Fruit fly (Drosophila melanogaster) whole organism, embryonic: Measurements from ENCODE around the gene CG12728.
A peak's percentile ranks its signal among the peaks of the same experiment; 100 is the strongest.

Experiments used
- Asciz ChIP-seq: fragments of 200-800 bp; sonication (Bioruptor generic); optimal IDR thresholded peaks from 2 replicates; lab custom pipeline; 2017; ENCODE audit warnings: missing biosample characterization, mild to moderate bottlenecking, missing genetic modification characterization, missing genetic modification reagents
- C15 ChIP-seq: fragments of 200-800 bp; sonication (Bioruptor generic); IDR thresholded peaks from 3 replicates; pipeline ENCODE4 v1.3.6; 2022; ENCODE audit warnings: missing biosample characterization, missing genetic modification characterization
- CG10431 ChIP-seq: fragments of 200-800 bp; sonication (Bioruptor generic); optimal IDR thresholded peaks from 3 replicates; lab custom pipeline; 2018; ENCODE audit warnings: missing biosample characterization, mild to moderate bottlenecking, missing genetic modification characterization
- CG11093 ChIP-seq: fragments of 200-800 bp; sonication (Bioruptor generic); IDR thresholded peaks from 3 replicates; pipeline ENCODE4 v1.3.6; 2022; ENCODE audit warnings: missing biosample characterization, missing genetic modification characterization
- CG12744 ChIP-seq: fragments of 200-800 bp; sonication (Bioruptor generic); optimal IDR thresholded peaks from 2 replicates; lab custom pipeline; 2016; ENCODE audit warnings: missing biosample characterization, missing genetic modification characterization
- CG15011 ChIP-seq: fragments of 200-800 bp; sonication (Bioruptor generic); optimal IDR thresholded peaks from 3 replicates; lab custom pipeline; 2018; ENCODE audit warnings: missing biosample characterization, mild to moderate bottlenecking, missing genetic modification characterization
- CG15696 ChIP-seq: fragments of 200-800 bp; sonication (Bioruptor generic); optimal IDR thresholded peaks from 2 replicates; lab custom pipeline; 2019; ENCODE audit warnings: missing biosample characterization, mild to moderate bottlenecking, missing genetic modification characterization, moderate library complexity
- CG17328 ChIP-seq: fragments of 200-800 bp; sonication (Bioruptor generic); IDR thresholded peaks from 2 replicates; pipeline ENCODE4 v1.3.6; 2022; ENCODE audit warnings: missing biosample characterization, missing genetic modification characterization
- CG18599 ChIP-seq: fragments of 200-800 bp; sonication (Bioruptor generic); optimal IDR thresholded peaks from 3 replicates; lab custom pipeline; 2017; ENCODE audit warnings: missing biosample characterization, missing genetic modification characterization, mild to moderate bottlenecking, moderate library complexity, missing genetic modification reagents
- CG18619 ChIP-seq: fragments of 200-800 bp; sonication (Bioruptor generic); optimal IDR thresholded peaks from 3 replicates; lab custom pipeline; 2017; ENCODE audit warnings: missing biosample characterization, mild to moderate bottlenecking, missing genetic modification characterization
- CG2120 ChIP-seq: fragments of 200-800 bp; sonication (Bioruptor generic); optimal IDR thresholded peaks from 3 replicates; lab custom pipeline; 2016; ENCODE audit warnings: missing biosample characterization, missing genetic modification characterization
- CG3065 ChIP-seq: fragments of 200-800 bp; sonication (Bioruptor generic); optimal IDR thresholded peaks from 2 replicates; lab custom pipeline; 2016; ENCODE audit warnings: missing biosample characterization, missing genetic modification characterization
- CG5180 ChIP-seq: fragments of 200-800 bp; sonication (Bioruptor generic); optimal IDR thresholded peaks from 3 replicates; lab custom pipeline; 2017; ENCODE audit warnings: missing biosample characterization, missing genetic modification characterization, mild to moderate bottlenecking, moderate library complexity, missing genetic modification reagents
- CG8359 ChIP-seq: fragments of 200-800 bp; sonication (Bioruptor generic); optimal IDR thresholded peaks from 2 replicates; lab custom pipeline; 2017; ENCODE audit warnings: missing biosample characterization, mild to moderate bottlenecking, missing genetic modification characterization, borderline replicate concordance
- CG8388 ChIP-seq: fragments of 200-800 bp; sonication (Bioruptor generic); optimal IDR thresholded peaks from 2 replicates; lab custom pipeline; 2019; ENCODE audit warnings: missing biosample characterization, mild to moderate bottlenecking, missing genetic modification characterization, moderate library complexity
- CG9876 ChIP-seq: fragments of 200-800 bp; sonication (Bioruptor generic); optimal IDR thresholded peaks from 2 replicates; lab custom pipeline; 2016; ENCODE audit warnings: missing biosample characterization, missing genetic modification characterization
- CoRest ChIP-seq: fragments of 200-800 bp; sonication (Bioruptor generic); optimal IDR thresholded peaks from 3 replicates; lab custom pipeline; 2018; ENCODE audit warnings: missing biosample characterization, mild to moderate bottlenecking, missing genetic modification characterization, moderate library complexity
- CrebB ChIP-seq: fragments of 200-800 bp; sonication (Bioruptor generic); optimal IDR thresholded peaks from 3 replicates; lab custom pipeline; 2018; ENCODE audit warnings: missing biosample characterization, mild to moderate bottlenecking, missing genetic modification characterization
- Dip2 ChIP-seq: fragments of 200-800 bp; sonication (Bioruptor generic); IDR thresholded peaks from 2 replicates; pipeline ENCODE4 v1.3.6; 2022; ENCODE audit warnings: missing biosample characterization, missing genetic modification characterization
- Dll ChIP-seq: fragments of 200-800 bp; sonication (Bioruptor generic); IDR thresholded peaks from 4 replicates; pipeline ENCODE4 v1.3.6; 2022; ENCODE audit warnings: missing biosample characterization, missing genetic modification characterization; ENCODE audit not compliant: partially characterized antibody
- Dp ChIP-seq: fragments of 200-800 bp; sonication (Bioruptor generic); optimal IDR thresholded peaks from 2 replicates; lab custom pipeline; 2018; ENCODE audit warnings: missing biosample characterization, mild to moderate bottlenecking, missing genetic modification characterization, moderate library complexity
- HmgD ChIP-seq: fragments of 200-800 bp; sonication (Bioruptor generic); optimal IDR thresholded peaks from 3 replicates; lab custom pipeline; 2016; ENCODE audit warnings: missing biosample characterization, missing genetic modification characterization
- Meics ChIP-seq: fragments of 200-800 bp; sonication (Bioruptor generic); optimal IDR thresholded peaks from 2 replicates; lab custom pipeline; 2017; ENCODE audit warnings: missing biosample characterization, mild to moderate bottlenecking, missing genetic modification characterization
- Myb ChIP-seq: fragments of 200-800 bp; sonication (Bioruptor generic); optimal IDR thresholded peaks from 2 replicates; lab custom pipeline; 2016; ENCODE audit warnings: missing biosample characterization, missing genetic modification characterization
- Pdp1 ChIP-seq, 2 experiments: fragments of 200-800 bp; sonication (Bioruptor generic); optimal IDR thresholded peaks; 3 replicates each; lab custom pipeline; 2016; ENCODE audit warnings: missing biosample characterization in 2 of 2, missing genetic modification characterization in 2 of 2, mild to moderate bottlenecking in 1 of 2, moderate library complexity in 1 of 2
- Poxn ChIP-seq: fragments of 200-800 bp; sonication (Bioruptor generic); IDR thresholded peaks from 2 replicates; pipeline ENCODE4 v1.3.6; 2022; ENCODE audit warnings: missing biosample characterization, missing genetic modification characterization
- Sox102F ChIP-seq: fragments of 200-800 bp; sonication (Bioruptor generic); optimal IDR thresholded peaks from 2 replicates; lab custom pipeline; 2018; ENCODE audit warnings: missing biosample characterization, mild to moderate bottlenecking, missing genetic modification characterization, moderate library complexity
- Trl ChIP-seq, 3 experiments: fragments of >200 bp in 2 of 3; fragments of 200-800 bp in 1 of 3; sonication (Bioruptor generic) in 1 of 3; optimal IDR thresholded peaks; 2 replicates in 1 of 3; 3 replicates in 2 of 3; lab custom pipeline; 2016 to 2017; ENCODE audit warnings: missing biosample characterization in 1 of 3, missing genetic modification characterization in 1 of 3
- ab ChIP-seq: fragments of 200-800 bp; sonication (Bioruptor generic); optimal IDR thresholded peaks from 2 replicates; lab custom pipeline; 2016; ENCODE audit warnings: missing biosample characterization, missing genetic modification characterization
- al ChIP-seq: fragments of 200-800 bp; sonication (Bioruptor generic); IDR thresholded peaks from 2 replicates; pipeline ENCODE4 v1.3.6; 2022; ENCODE audit warnings: missing biosample characterization, missing genetic modification characterization
- az2 ChIP-seq: fragments of 200-800 bp; sonication (Bioruptor generic); optimal IDR thresholded peaks from 3 replicates; lab custom pipeline; 2016; ENCODE audit warnings: missing biosample characterization, missing genetic modification characterization
- cas ChIP-seq: fragments of 200-800 bp; sonication (Bioruptor generic); IDR thresholded peaks from 2 replicates; pipeline ENCODE4 v1.3.6; 2022; ENCODE audit warnings: missing biosample characterization, missing genetic modification characterization
- caup ChIP-seq: fragments of 200-800 bp; sonication (Bioruptor generic); optimal IDR thresholded peaks from 3 replicates; lab custom pipeline; 2017; ENCODE audit warnings: missing biosample characterization, mild to moderate bottlenecking, missing genetic modification characterization, moderate library complexity; ENCODE audit not compliant: severe bottlenecking
- chinmo ChIP-seq: fragments of 200-800 bp; sonication (Bioruptor generic); IDR thresholded peaks from 4 replicates; pipeline ENCODE4 v1.3.6; 2022; ENCODE audit warnings: missing biosample characterization, missing genetic modification characterization; ENCODE audit not compliant: partially characterized antibody
- chn ChIP-seq: fragments of 200-800 bp; sonication (Bioruptor generic); optimal IDR thresholded peaks from 2 replicates; lab custom pipeline; 2016; ENCODE audit warnings: missing biosample characterization, missing genetic modification characterization
- corto ChIP-seq: fragments of 200-800 bp; sonication (Bioruptor generic); optimal IDR thresholded peaks from 2 replicates; lab custom pipeline; 2016; ENCODE audit warnings: missing biosample characterization, mild to moderate bottlenecking, missing genetic modification characterization, moderate library complexity
- dysf ChIP-seq: fragments of 200-800 bp; sonication (Bioruptor generic); IDR thresholded peaks from 3 replicates; pipeline ENCODE4 v1.3.6; 2022; ENCODE audit warnings: missing biosample characterization, missing genetic modification characterization
- ems ChIP-seq: fragments of 200-800 bp; sonication (Bioruptor generic); optimal IDR thresholded peaks from 3 replicates; lab custom pipeline; 2016; ENCODE audit warnings: missing biosample characterization, missing genetic modification characterization
- fd3F ChIP-seq: fragments of 200-800 bp; sonication (Bioruptor generic); optimal IDR thresholded peaks from 2 replicates; lab custom pipeline; 2018; ENCODE audit warnings: missing biosample characterization, mild to moderate bottlenecking, missing genetic modification characterization, moderate library complexity
- ftz-f1 ChIP-seq: fragments of 200-800 bp; sonication (Bioruptor generic); optimal IDR thresholded peaks from 2 replicates; lab custom pipeline; 2016; ENCODE audit warnings: missing biosample characterization, missing genetic modification characterization
- gem ChIP-seq: fragments of 200-800 bp; sonication (Bioruptor generic); optimal IDR thresholded peaks from 2 replicates; lab custom pipeline; 2019; ENCODE audit warnings: missing biosample characterization, mild to moderate bottlenecking, missing genetic modification characterization, moderate library complexity
- ind ChIP-seq: fragments of 200-800 bp; sonication (Bioruptor generic); optimal IDR thresholded peaks from 3 replicates; lab custom pipeline; 2016; ENCODE audit warnings: missing biosample characterization, missing genetic modification characterization
- jigr1 ChIP-seq: fragments of 200-800 bp; sonication (Bioruptor generic); IDR thresholded peaks from 3 replicates; pipeline ENCODE4 v1.3.6; 2022; ENCODE audit warnings: missing biosample characterization, missing genetic modification characterization
- kah ChIP-seq: fragments of 200-800 bp; sonication (Bioruptor generic); optimal IDR thresholded peaks from 2 replicates; lab custom pipeline; 2018; ENCODE audit warnings: missing biosample characterization, mild to moderate bottlenecking, missing genetic modification characterization
- lbe ChIP-seq: fragments of 200-800 bp; sonication (Bioruptor generic); optimal IDR thresholded peaks from 2 replicates; lab custom pipeline; 2016; ENCODE audit warnings: missing biosample characterization, mild to moderate bottlenecking, missing genetic modification characterization
- onecut ChIP-seq: fragments of 200-800 bp; sonication (Bioruptor generic); IDR thresholded peaks from 2 replicates; pipeline ENCODE4 v1.3.6; 2022; ENCODE audit warnings: missing biosample characterization, missing genetic modification characterization
- sr ChIP-seq: fragments of 200-800 bp; sonication (Bioruptor generic); IDR thresholded peaks from 3 replicates; pipeline ENCODE4 v1.3.6; 2022; ENCODE audit warnings: missing biosample characterization, missing genetic modification characterization
- ttk ChIP-seq: fragments of 200-800 bp; sonication (Bioruptor generic); IDR thresholded peaks from 2 replicates; pipeline ENCODE4 v2.1.2; 2022; ENCODE audit warnings: missing biosample characterization, missing genetic modification characterization
- wdn ChIP-seq: fragments of 200-800 bp; sonication (Bioruptor generic); IDR thresholded peaks from 2 replicates; pipeline ENCODE4 v1.3.6; 2022; ENCODE audit warnings: missing biosample characterization, missing genetic modification characterization
- zfh2 ChIP-seq: fragments of 200-800 bp; sonication (Bioruptor generic); optimal IDR thresholded peaks from 2 replicates; lab custom pipeline; 2016; ENCODE audit warnings: missing biosample characterization, missing genetic modification characterization

Gene CG12728

dm6 chrX:5907916-5908315, 34.5 kb upstream of the CG12728 start, which contains the start of gene CG12236 (continued):
- TF ChIP-seq CG8388 (no peak), kah (GFP tag; lab: Kevin White, UChicago) (peak; percentile 59), HmgD (GFP tag; lab: Kevin White, UChicago) (peak; percentile 63), wdn (GFP tag; lab: Robert Waterston, UW) (no peak), CG2120 (GFP tag; lab: Kevin White, UChicago) (peak; percentile 36), chn (peak; percentile 53), CG12744 (no peak), sr (0 out of 3 replicates have a peak, but pooled peaks have one; percentile 36), zfh2 (GFP tag; lab: Kevin White, UChicago) (peak; percentile 41), Trl (optimal IDR thresholded peaks at IDR 0.05; lab: Kevin White, UChicago) (no peak), Trl (GFP tag; optimal IDR thresholded peaks at IDR 0.05; lab: Kevin White, UChicago) (peak; percentile 49), Asciz (GFP tag; lab: Kevin White, UChicago) (no peak), ab (GFP tag; lab: Kevin White, UChicago) (no peak), chinmo (GFP tag; lab: Robert Waterston, UW) (no peak), CG5180 (GFP tag; lab: Kevin White, UChicago) (no peak), CG17328 (GFP tag; lab: Robert Waterston, UW) (peak; percentile 39; the same call in 1 of the 2 replicates), az2 (GFP tag; lab: Kevin White, UChicago) (no peak), ttk (GFP tag; lab: Robert Waterston, UW) (no peak; the same call in 1 of the 2 replicates), ind (GFP tag; lab: Kevin White, UChicago) (peak; percentile 31), lbe (GFP tag; lab: Kevin White, UChicago) (no peak), CG18599 (GFP tag; lab: Kevin White, UChicago) (peak; percentile 13), CG3065 (GFP tag; lab: Kevin White, UChicago) (no peak), CG9876 (GFP tag; lab: Kevin White, UChicago) (peak; percentile 55), CG18619 (GFP tag; lab: Kevin White, UChicago) (peak; percentile 36), al (GFP tag; lab: Robert Waterston, UW) (no peak), CG11093 (GFP tag; lab: Robert Waterston, UW) (no peak), CoRest (tag; lab: Kevin White, UChicago) (peak; percentile 65), Pdp1 (GFP tag; optimal IDR thresholded peaks at IDR 0.05; lab: Kevin White, UChicago) (peak; percentile 2 to 43), ems (GFP tag; lab: Kevin White, UChicago) (no peak), gem (no peak), fd3F (GFP tag; lab: Kevin White, UChicago) (peak; percentile 2), dysf (0 out of 3 replicates have a peak, but pooled peaks have one; percentile 24), CG10431 (GFP tag; lab: Kevin White, UChicago) (no peak), CrebB (tag; lab: Kevin White, UChicago) (peak; percentile 62), jigr1 (GFP tag; lab: Robert Waterston, UW) (no peak), caup (peak; percentile 74), Myb (GFP tag; lab: Kevin White, UChicago) (peak; percentile 90), C15 (no peak), Poxn (GFP tag; lab: Robert Waterston, UW) (no peak), onecut (GFP tag; lab: Robert Waterston, UW) (0 out of 2 replicates have a peak, but pooled peaks have one; percentile 30), Dll (GFP tag; lab: Robert Waterston, UW) (no peak), Dip2 (GFP tag; lab: Robert Waterston, UW) (no peak), CG8359 (GFP tag; lab: Kevin White, UChicago) (no peak), Sox102F (GFP tag; lab: Kevin White, UChicago) (no peak), CG15696 (tag; lab: Kevin White, UChicago) (peak; percentile 47), corto (no peak), Meics (GFP tag; lab: Kevin White, UChicago) (peak; percentile 54), CG15011 (GFP tag; lab: Kevin White, UChicago) (no peak), cas (no peak), Dp (GFP tag; lab: Kevin White, UChicago) (peak; percentile 97), ftz-f1 (GFP tag; lab: Kevin White, UChicago) (peak; percentile 77)
